Worm (Caenorhabditis elegans) whole organism, L2 larva: ENCODE measurements around the gene clec-250.

ENCODE experiments used
- C34F6.9 ChIP-seq: fragments of 150-350 bp; optimal IDR thresholded peaks from 2 replicates; lab custom pipeline; 2014; ENCODE audit warnings: missing biosample characterization, missing genetic modification characterization
- F13H6.1 ChIP-seq: sonication (generic microtip); optimal IDR thresholded peaks from 2 replicates; lab custom pipeline; 2016; ENCODE audit warnings: missing genetic modification characterization, missing compliant biosample characterization
- Y55F3AM.14 ChIP-seq: fragments of 200-800 bp; sonication (Bioruptor generic); optimal IDR thresholded peaks from 2 replicates; lab custom pipeline; 2018; ENCODE audit warnings: mild to moderate bottlenecking, missing genetic modification characterization, missing compliant biosample characterization
- ZK546.5 ChIP-seq: sonication (generic microtip); optimal IDR thresholded peaks from 2 replicates; lab custom pipeline; 2017; ENCODE audit warnings: missing biosample characterization, missing genetic modification characterization
- aly-2 ChIP-seq: fragments of 150-350 bp; optimal IDR thresholded peaks from 2 replicates; lab custom pipeline; 2014; ENCODE audit warnings: missing biosample characterization, missing genetic modification characterization
- blmp-1 ChIP-seq: sonication (generic microtip); optimal IDR thresholded peaks from 2 replicates; lab custom pipeline; 2017; ENCODE audit warnings: missing genetic modification characterization, mild to moderate bottlenecking, missing compliant biosample characterization, antibody characterized with exemption, moderate library complexity; ENCODE audit not compliant: insufficient read depth
- ceh-16 ChIP-seq: fragments of 150-350 bp; optimal IDR thresholded peaks from 2 replicates; lab custom pipeline; 2014; ENCODE audit warnings: missing biosample characterization, missing genetic modification characterization
- ceh-82 ChIP-seq: fragments of 150-350 bp; optimal IDR thresholded peaks from 2 replicates; lab custom pipeline; 2014; ENCODE audit warnings: missing biosample characterization, missing genetic modification characterization
- dmd-4 ChIP-seq: sonication (generic microtip); optimal IDR thresholded peaks from 2 replicates; lab custom pipeline; 2017; ENCODE audit warnings: missing biosample characterization, missing genetic modification characterization
- elt-1 ChIP-seq: fragments of 150-350 bp; optimal IDR thresholded peaks from 2 replicates; lab custom pipeline; 2014; ENCODE audit warnings: missing biosample characterization, missing genetic modification characterization
- fos-1 ChIP-seq: fragments of 150-350 bp; optimal IDR thresholded peaks from 2 replicates; lab custom pipeline; 2014; ENCODE audit warnings: missing biosample characterization, missing genetic modification characterization
- gmeb-1 ChIP-seq: fragments of 150-350 bp; optimal IDR thresholded peaks from 2 replicates; lab custom pipeline; 2014; ENCODE audit warnings: missing biosample characterization, missing genetic modification characterization
- lin-11 ChIP-seq: fragments of 150-350 bp; sonication (generic microtip); optimal IDR thresholded peaks from 2 replicates; lab custom pipeline; 2014; ENCODE audit warnings: missing biosample characterization, missing genetic modification characterization, inconsistent platforms, mixed read lengths
- lin-39 ChIP-seq: fragments of 150-350 bp; optimal IDR thresholded peaks from 2 replicates; lab custom pipeline; 2014; ENCODE audit warnings: missing biosample characterization, missing genetic modification reagents, missing genetic modification characterization
- lsy-2 ChIP-seq, 2 experiments: fragments of 150-350 bp in 1 of 2; sonication (generic microtip) in 1 of 2; optimal IDR thresholded peaks; 2 replicates each; lab custom pipeline; 2014 to 2017; ENCODE audit warnings: missing biosample characterization in 2 of 2, missing genetic modification characterization in 2 of 2
- mab-5 ChIP-seq: fragments of 150-350 bp; optimal IDR thresholded peaks from 2 replicates; lab custom pipeline; 2014; ENCODE audit warnings: missing biosample characterization, missing genetic modification characterization
- mbf-1 ChIP-seq: sonication (generic microtip); optimal IDR thresholded peaks from 2 replicates; lab custom pipeline; 2017; ENCODE audit warnings: missing biosample characterization, missing genetic modification characterization
- mdl-1 ChIP-seq, 2 experiments: fragments of 150-350 bp in 1 of 2; sonication (generic microtip) in 1 of 2; optimal IDR thresholded peaks; 2 replicates each; lab custom pipeline; 2017; ENCODE audit warnings: missing biosample characterization in 2 of 2, missing genetic modification characterization in 2 of 2
- nhr-10 ChIP-seq: sonication (generic microtip); optimal IDR thresholded peaks from 2 replicates; lab custom pipeline; 2017; ENCODE audit warnings: missing biosample characterization, missing genetic modification characterization
- nhr-129 ChIP-seq: fragments of 150-350 bp; optimal IDR thresholded peaks from 2 replicates; lab custom pipeline; 2014; ENCODE audit warnings: missing biosample characterization, missing genetic modification characterization
- nhr-23 ChIP-seq: fragments of 150-350 bp; optimal IDR thresholded peaks from 2 replicates; lab custom pipeline; 2014; ENCODE audit warnings: missing biosample characterization, missing genetic modification reagents, missing genetic modification characterization
- nhr-25 ChIP-seq: fragments of 150-350 bp; sonication (generic microtip); optimal IDR thresholded peaks from 3 replicates; lab custom pipeline; 2014; ENCODE audit warnings: missing biosample characterization, missing genetic modification characterization
- nhr-77 ChIP-seq: fragments of 150-350 bp; optimal IDR thresholded peaks from 2 replicates; lab custom pipeline; 2014; ENCODE audit warnings: missing biosample characterization, missing genetic modification characterization
- peb-1 ChIP-seq: fragments of 150-350 bp; optimal IDR thresholded peaks from 2 replicates; lab custom pipeline; 2014; ENCODE audit warnings: missing biosample characterization, missing genetic modification characterization
- sem-4 ChIP-seq: fragments of 150-350 bp; optimal IDR thresholded peaks from 2 replicates; lab custom pipeline; 2014; ENCODE audit warnings: missing biosample characterization, missing genetic modification reagents, missing genetic modification characterization
- skn-1 ChIP-seq: sonication (generic microtip); optimal IDR thresholded peaks from 2 replicates; lab custom pipeline; 2017; ENCODE audit warnings: missing biosample characterization, missing genetic modification characterization
- sma-3 ChIP-seq: sonication (generic microtip); optimal IDR thresholded peaks from 2 replicates; lab custom pipeline; 2016; ENCODE audit warnings: missing genetic modification reagents, missing genetic modification characterization, missing compliant biosample characterization
- sma-9 ChIP-seq, 2 experiments: fragments of 150-350 bp in 1 of 2; sonication (generic microtip) in 1 of 2; optimal IDR thresholded peaks; 2 replicates each; lab custom pipeline; 2014 to 2016; ENCODE audit warnings: missing genetic modification characterization in 2 of 2, mild to moderate bottlenecking in 1 of 2, missing biosample characterization in 1 of 2, missing compliant biosample characterization in 1 of 2, missing genetic modification reagents in 1 of 2, moderate library complexity in 1 of 2
- snpc-4 ChIP-seq: fragments of 150-350 bp; optimal IDR thresholded peaks from 2 replicates; lab custom pipeline; 2014; ENCODE audit warnings: missing biosample characterization, missing genetic modification characterization
- unc-39 ChIP-seq: fragments of 150-350 bp; optimal IDR thresholded peaks from 2 replicates; lab custom pipeline; 2014; ENCODE audit warnings: missing biosample characterization, missing genetic modification characterization
- unc-55 ChIP-seq: fragments of 150-350 bp; sonication (generic microtip); optimal IDR thresholded peaks from 3 replicates; lab custom pipeline; 2014; ENCODE audit warnings: missing biosample characterization, missing genetic modification reagents, missing genetic modification characterization
- unc-62 ChIP-seq: fragments of 150-350 bp; optimal IDR thresholded peaks from 2 replicates; lab custom pipeline; 2014; ENCODE audit warnings: missing biosample characterization, missing genetic modification reagents, missing genetic modification characterization
- zag-1 ChIP-seq: fragments of 150-350 bp; optimal IDR thresholded peaks from 2 replicates; lab custom pipeline; 2014; ENCODE audit warnings: missing biosample characterization, missing genetic modification characterization
- ztf-1 ChIP-seq: fragments of 200-800 bp; sonication (Bioruptor generic); conservative IDR thresholded peaks from 2 replicates; pipeline ENCODE4 v1.3.6; 2022; ENCODE audit warnings: missing genetic modification characterization, missing compliant biosample characterization
- ztf-4 ChIP-seq: fragments of 150-350 bp; optimal IDR thresholded peaks from 2 replicates; lab custom pipeline; 2014; ENCODE audit warnings: missing biosample characterization, missing genetic modification characterization

Gene clec-250

DNA sequence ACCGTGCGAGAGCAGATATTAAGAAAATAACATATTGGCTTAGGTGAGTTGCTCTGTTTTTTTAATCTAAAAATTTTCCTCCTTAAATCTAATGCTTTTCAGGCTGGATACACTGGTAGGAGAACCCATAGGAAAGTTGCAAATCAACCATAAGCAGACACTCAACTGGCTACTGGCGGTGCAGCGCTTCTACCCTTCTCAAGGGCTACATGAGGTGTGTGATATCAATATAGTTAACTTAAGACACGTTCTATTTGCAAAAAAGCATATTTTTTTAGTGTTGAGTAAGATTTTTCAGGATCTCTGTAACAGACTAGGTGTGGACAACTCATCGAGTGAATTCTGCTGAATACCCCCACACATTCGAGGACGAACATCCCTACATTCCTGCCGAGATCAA is 34.0 kb downstream of the clec-250 start:
- TF ChIP-seq gmeb-1 (tag; lab: Kevin White, UChicago): no peak
- TF ChIP-seq, all 48 proteins: peak for 0

ce11 chrV:18706063-18706620 is 35.9 kb downstream of the clec-250 start, which contains the start of gene Y17D7C.1:
Y17D7C.1 (plus strand) TSS chrV:18706570.
- TF ChIP-seq unc-55 (GFP tag; lab: Kevin White, UChicago): no peak
- TF ChIP-seq nhr-77 (tag; lab: Kevin White, UChicago): no peak
- TF ChIP-seq skn-1: no peak
- TF ChIP-seq ZK546.5 (tag; lab: Kevin White, UChicago): no peak
- TF ChIP-seq mbf-1 (tag; lab: Kevin White, UChicago): no peak
- TF ChIP-seq dmd-4 (tag; lab: Kevin White, UChicago): no peak

DNA sequence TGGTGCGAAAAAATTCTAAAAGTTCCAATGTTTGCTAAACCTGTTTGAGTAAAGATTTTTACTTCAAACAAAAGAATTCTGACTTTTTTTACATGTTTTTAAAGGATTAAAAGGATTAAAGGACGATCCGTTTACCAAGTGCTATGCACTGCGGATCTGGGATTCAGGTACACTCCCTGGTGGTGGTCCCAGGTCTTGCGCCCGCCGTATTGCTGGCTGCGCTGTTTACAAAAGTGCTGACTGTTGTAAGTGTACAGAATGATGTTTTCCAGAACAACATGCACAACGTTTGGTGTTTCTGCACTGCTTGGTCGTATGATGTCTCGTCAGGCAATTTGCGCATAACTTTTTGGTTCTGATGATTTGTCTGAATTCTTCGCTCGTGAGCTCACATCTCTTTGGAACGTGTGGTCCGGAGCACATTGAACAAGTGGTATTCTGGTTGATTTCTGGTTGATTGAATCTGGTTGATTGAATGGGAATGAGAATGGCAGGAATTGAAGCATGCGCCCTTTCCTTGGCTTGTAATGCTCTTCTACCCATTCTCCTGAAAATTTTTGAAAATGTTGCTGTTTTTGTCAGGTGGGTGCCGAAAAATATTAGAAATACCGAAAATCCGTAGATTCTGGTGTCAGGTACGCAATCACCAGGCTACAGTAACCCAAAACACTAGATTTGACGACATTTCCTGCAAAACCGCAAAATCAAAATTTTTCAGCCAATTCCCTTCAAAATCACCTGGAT is 36.5 kb downstream of the clec-250 start:
- no peak for TF ChIP-seq nhr-25 (tag; lab: Kevin White, UChicago)
- no peak for TF ChIP-seq nhr-10 (tag; lab: Kevin White, UChicago)
- no peak for TF ChIP-seq unc-62
- no peak for TF ChIP-seq F13H6.1
- TF ChIP-seq sma-9 (GFP tag; optimal IDR thresholded peaks at IDR 0.05; lab: Kevin White, UChicago): no peak
- TF ChIP-seq sma-9 (tag; optimal IDR thresholded peaks at IDR 0.05; lab: Kevin White, UChicago): no peak
- no peak for TF ChIP-seq nhr-23 (tag; lab: Kevin White, UChicago)

- TF ChIP-seq unc-55 (GFP tag; lab: Kevin White, UChicago): no peak
- peak; percentile 19 for TF ChIP-seq gmeb-1 (tag; lab: Kevin White, UChicago)
- TF ChIP-seq ceh-16: no peak
- TF ChIP-seq nhr-25 (tag; lab: Kevin White, UChicago): no peak
- peak; percentile 46 for TF ChIP-seq fos-1 (tag; lab: Kevin White, UChicago)
- TF ChIP-seq sma-3: peak; percentile 62
Measured at ce11 chrV:18701306-18701705, 40.7 kb downstream of the clec-250 start, which contains the start of gene Y69H2.9. Y69H2.9 (plus strand) TSS chrV:18701538.

DNA sequence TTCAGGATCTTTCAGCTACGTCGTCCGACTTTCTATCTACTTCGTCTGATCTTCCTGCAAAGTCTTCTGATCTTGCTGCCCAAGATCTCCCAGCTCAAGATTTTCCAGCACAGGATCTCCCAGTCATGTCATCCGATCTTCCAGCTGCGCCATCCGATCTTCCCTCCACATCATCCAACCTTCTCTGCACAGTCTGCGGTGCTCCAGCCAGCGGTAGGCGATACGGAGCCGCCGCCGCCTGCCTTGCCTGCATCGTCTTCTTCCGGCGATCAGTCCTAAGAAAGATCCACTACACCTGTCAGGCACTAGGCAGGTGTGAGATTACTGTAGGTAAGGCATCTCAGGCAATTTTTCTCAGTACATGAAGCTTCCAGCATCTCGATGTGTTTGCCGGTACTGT is 42.7 kb downstream of the clec-250 start, which contains the start of gene nhr-241:
Gene nhr-241 (plus strand): TSS at position 126 of the 400 bp plus-strand sequence.
- TF ChIP-seq peb-1 (no peak), nhr-129 (no peak), gmeb-1 (tag; lab: Kevin White, UChicago) (no peak), sma-9 (GFP tag; optimal IDR thresholded peaks at IDR 0.05; lab: Kevin White, UChicago) (no peak), sma-9 (tag; optimal IDR thresholded peaks at IDR 0.05; lab: Kevin White, UChicago) (no peak), blmp-1 (tag; lab: Kevin White, UChicago) (no peak), ceh-82 (tag; lab: Kevin White, UChicago) (no peak), ztf-4 (tag; lab: Kevin White, UChicago) (no peak), mab-5 (tag; lab: Kevin White, UChicago) (no peak), aly-2 (tag; lab: Kevin White, UChicago) (no peak)
- TF ChIP-seq, all 48 proteins: peak for 0

ce11 chrV:18695469-18695868 is 46.5 kb downstream of the clec-250 start:
- no peak for TF ChIP-seq lin-11 (tag; lab: Kevin White, UChicago)
- TF ChIP-seq mdl-1 (tag; optimal IDR thresholded peaks at IDR 0.05; lab: Kevin White, UChicago): no peak
- no peak for TF ChIP-seq unc-39 (tag; lab: Kevin White, UChicago)
- TF ChIP-seq C34F6.9 (tag; lab: Kevin White, UChicago): no peak
- no peak for TF ChIP-seq snpc-4 (tag; lab: Kevin White, UChicago)
- no peak for TF ChIP-seq lsy-2 (tag; optimal IDR thresholded peaks at IDR 0.05; lab: Kevin White, UChicago)
- TF ChIP-seq nhr-25 (tag; lab: Kevin White, UChicago): no peak
- TF ChIP-seq sem-4 (tag; lab: Kevin White, UChicago): no peak
- no peak for TF ChIP-seq ceh-82 (tag; lab: Kevin White, UChicago)
- TF ChIP-seq elt-1 (tag; lab: Kevin White, UChicago): no peak
- no peak for TF ChIP-seq ztf-1
- no peak for TF ChIP-seq zag-1 (tag; lab: Kevin White, UChicago)
- TF ChIP-seq lin-39 (tag; lab: Kevin White, UChicago): no peak
- TF ChIP-seq dmd-4 (tag; lab: Kevin White, UChicago): no peak
- no peak for TF ChIP-seq nhr-10 (tag; lab: Kevin White, UChicago)
- no peak for TF ChIP-seq Y55F3AM.14 (GFP tag; lab: Kevin White, UChicago)
- TF ChIP-seq, all 48 proteins: peak for 0
